Worm (Caenorhabditis elegans) whole organism, L2 larva: ENCODE results near the gene F08F8.10.

Source experiments
- F13H6.1 ChIP-seq: sonication (generic microtip); optimal IDR thresholded peaks from 2 replicates; lab custom pipeline; 2016; ENCODE audit warnings: missing genetic modification characterization, missing compliant biosample characterization
- R02D3.7 ChIP-seq: fragments of 150-350 bp; optimal IDR thresholded peaks from 2 replicates; lab custom pipeline; 2014; ENCODE audit warnings: missing biosample characterization, missing genetic modification characterization
- Y55F3AM.14 ChIP-seq: fragments of 200-800 bp; sonication (Bioruptor generic); optimal IDR thresholded peaks from 2 replicates; lab custom pipeline; 2018; ENCODE audit warnings: mild to moderate bottlenecking, missing genetic modification characterization, missing compliant biosample characterization
- alr-1 ChIP-seq: fragments of 150-350 bp; optimal IDR thresholded peaks from 2 replicates; lab custom pipeline; 2014; ENCODE audit warnings: missing biosample characterization, missing genetic modification characterization
- blmp-1 ChIP-seq: sonication (generic microtip); optimal IDR thresholded peaks from 2 replicates; lab custom pipeline; 2017; ENCODE audit warnings: missing genetic modification characterization, mild to moderate bottlenecking, missing compliant biosample characterization, antibody characterized with exemption, moderate library complexity; ENCODE audit not compliant: insufficient read depth
- ceh-16 ChIP-seq: fragments of 150-350 bp; optimal IDR thresholded peaks from 2 replicates; lab custom pipeline; 2014; ENCODE audit warnings: missing biosample characterization, missing genetic modification characterization
- ceh-82 ChIP-seq: fragments of 150-350 bp; optimal IDR thresholded peaks from 2 replicates; lab custom pipeline; 2014; ENCODE audit warnings: missing biosample characterization, missing genetic modification characterization
- crh-2 ChIP-seq: sonication (generic microtip); optimal IDR thresholded peaks from 2 replicates; lab custom pipeline; 2017; ENCODE audit warnings: missing biosample characterization, missing genetic modification characterization
- dmd-4 ChIP-seq: sonication (generic microtip); optimal IDR thresholded peaks from 2 replicates; lab custom pipeline; 2017; ENCODE audit warnings: missing biosample characterization, missing genetic modification characterization
- egl-27 ChIP-seq: sonication (generic microtip); optimal IDR thresholded peaks from 3 replicates; lab custom pipeline; 2017; ENCODE audit warnings: missing biosample characterization, missing genetic modification reagents, missing genetic modification characterization
- elt-1 ChIP-seq: fragments of 150-350 bp; optimal IDR thresholded peaks from 2 replicates; lab custom pipeline; 2014; ENCODE audit warnings: missing biosample characterization, missing genetic modification characterization
- fos-1 ChIP-seq: fragments of 150-350 bp; optimal IDR thresholded peaks from 2 replicates; lab custom pipeline; 2014; ENCODE audit warnings: missing biosample characterization, missing genetic modification characterization
- gmeb-1 ChIP-seq: fragments of 150-350 bp; optimal IDR thresholded peaks from 2 replicates; lab custom pipeline; 2014; ENCODE audit warnings: missing biosample characterization, missing genetic modification characterization
- lin-11 ChIP-seq: fragments of 150-350 bp; sonication (generic microtip); optimal IDR thresholded peaks from 2 replicates; lab custom pipeline; 2014; ENCODE audit warnings: missing biosample characterization, missing genetic modification characterization, inconsistent platforms, mixed read lengths
- lsy-2 ChIP-seq, 2 experiments: fragments of 150-350 bp in 1 of 2; sonication (generic microtip) in 1 of 2; optimal IDR thresholded peaks; 2 replicates each; lab custom pipeline; 2014 to 2017; ENCODE audit warnings: missing biosample characterization in 2 of 2, missing genetic modification characterization in 2 of 2
- mab-5 ChIP-seq: fragments of 150-350 bp; optimal IDR thresholded peaks from 2 replicates; lab custom pipeline; 2014; ENCODE audit warnings: missing biosample characterization, missing genetic modification characterization
- mbf-1 ChIP-seq: sonication (generic microtip); optimal IDR thresholded peaks from 2 replicates; lab custom pipeline; 2017; ENCODE audit warnings: missing biosample characterization, missing genetic modification characterization
- mdl-1 ChIP-seq, 2 experiments: fragments of 150-350 bp in 1 of 2; sonication (generic microtip) in 1 of 2; optimal IDR thresholded peaks; 2 replicates each; lab custom pipeline; 2017; ENCODE audit warnings: missing biosample characterization in 2 of 2, missing genetic modification characterization in 2 of 2
- nhr-10 ChIP-seq: sonication (generic microtip); optimal IDR thresholded peaks from 2 replicates; lab custom pipeline; 2017; ENCODE audit warnings: missing biosample characterization, missing genetic modification characterization
- nhr-11 ChIP-seq: fragments of 150-350 bp; optimal IDR thresholded peaks from 2 replicates; lab custom pipeline; 2014; ENCODE audit warnings: missing biosample characterization, missing genetic modification characterization
- nhr-12 ChIP-seq: fragments of 150-350 bp; optimal IDR thresholded peaks from 2 replicates; lab custom pipeline; 2014; ENCODE audit warnings: missing biosample characterization, missing genetic modification characterization
- nhr-129 ChIP-seq: fragments of 150-350 bp; optimal IDR thresholded peaks from 2 replicates; lab custom pipeline; 2014; ENCODE audit warnings: missing biosample characterization, missing genetic modification characterization
- nhr-21 ChIP-seq: fragments of 150-350 bp; optimal IDR thresholded peaks from 2 replicates; lab custom pipeline; 2014; ENCODE audit warnings: missing biosample characterization, missing genetic modification characterization
- nhr-237 ChIP-seq: fragments of 150-350 bp; optimal IDR thresholded peaks from 2 replicates; lab custom pipeline; 2014; ENCODE audit warnings: missing biosample characterization, missing genetic modification characterization
- nhr-77 ChIP-seq: fragments of 150-350 bp; optimal IDR thresholded peaks from 2 replicates; lab custom pipeline; 2014; ENCODE audit warnings: missing biosample characterization, missing genetic modification characterization
- peb-1 ChIP-seq: fragments of 150-350 bp; optimal IDR thresholded peaks from 2 replicates; lab custom pipeline; 2014; ENCODE audit warnings: missing biosample characterization, missing genetic modification characterization
- sem-4 ChIP-seq: fragments of 150-350 bp; optimal IDR thresholded peaks from 2 replicates; lab custom pipeline; 2014; ENCODE audit warnings: missing biosample characterization, missing genetic modification reagents, missing genetic modification characterization
- sma-3 ChIP-seq: sonication (generic microtip); optimal IDR thresholded peaks from 2 replicates; lab custom pipeline; 2016; ENCODE audit warnings: missing genetic modification reagents, missing genetic modification characterization, missing compliant biosample characterization
- sma-9 ChIP-seq, 2 experiments: fragments of 150-350 bp in 1 of 2; sonication (generic microtip) in 1 of 2; optimal IDR thresholded peaks; 2 replicates each; lab custom pipeline; 2014 to 2016; ENCODE audit warnings: missing genetic modification characterization in 2 of 2, mild to moderate bottlenecking in 1 of 2, missing biosample characterization in 1 of 2, missing compliant biosample characterization in 1 of 2, missing genetic modification reagents in 1 of 2, moderate library complexity in 1 of 2
- snpc-4 ChIP-seq: fragments of 150-350 bp; optimal IDR thresholded peaks from 2 replicates; lab custom pipeline; 2014; ENCODE audit warnings: missing biosample characterization, missing genetic modification characterization
- unc-39 ChIP-seq: fragments of 150-350 bp; optimal IDR thresholded peaks from 2 replicates; lab custom pipeline; 2014; ENCODE audit warnings: missing biosample characterization, missing genetic modification characterization
- unc-62 ChIP-seq: fragments of 150-350 bp; optimal IDR thresholded peaks from 2 replicates; lab custom pipeline; 2014; ENCODE audit warnings: missing biosample characterization, missing genetic modification reagents, missing genetic modification characterization
- zag-1 ChIP-seq: fragments of 150-350 bp; optimal IDR thresholded peaks from 2 replicates; lab custom pipeline; 2014; ENCODE audit warnings: missing biosample characterization, missing genetic modification characterization
- ztf-1 ChIP-seq: fragments of 200-800 bp; sonication (Bioruptor generic); conservative IDR thresholded peaks from 2 replicates; pipeline ENCODE4 v1.3.6; 2022; ENCODE audit warnings: missing genetic modification characterization, missing compliant biosample characterization
- ztf-4 ChIP-seq: fragments of 150-350 bp; optimal IDR thresholded peaks from 2 replicates; lab custom pipeline; 2014; ENCODE audit warnings: missing biosample characterization, missing genetic modification characterization

Gene F08F8.10

DNA sequence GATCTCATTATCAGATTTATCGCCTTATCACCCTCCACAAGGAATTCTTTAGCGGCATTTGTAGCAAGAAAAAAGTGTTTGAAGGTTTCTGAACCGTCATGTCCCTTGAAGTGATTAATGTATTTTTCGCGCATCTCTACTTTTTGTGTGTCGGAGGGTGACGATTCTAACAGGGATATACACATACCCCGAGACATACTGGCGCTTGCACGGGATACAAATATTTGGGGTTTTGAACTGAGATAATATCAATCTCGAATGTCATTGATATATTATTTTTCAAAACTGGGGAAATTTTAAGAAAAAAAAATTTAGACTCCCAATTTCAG, 51.6 kb downstream of the F08F8.10 start:
- TF ChIP-seq sma-9 (GFP tag; optimal IDR thresholded peaks at IDR 0.05; lab: Kevin White, UChicago) (peak; percentile 37), sma-9 (tag; optimal IDR thresholded peaks at IDR 0.05; lab: Kevin White, UChicago) (no peak), sma-3 (GFP tag; lab: Kevin White, UChicago) (peak; percentile 93), fos-1 (tag; lab: Kevin White, UChicago) (peak; percentile 19), nhr-21 (tag; lab: Kevin White, UChicago) (peak; percentile 73), zag-1 (no peak), egl-27 (tag; lab: Kevin White, UChicago) (peak; percentile 9), blmp-1 (no peak)

DNA sequence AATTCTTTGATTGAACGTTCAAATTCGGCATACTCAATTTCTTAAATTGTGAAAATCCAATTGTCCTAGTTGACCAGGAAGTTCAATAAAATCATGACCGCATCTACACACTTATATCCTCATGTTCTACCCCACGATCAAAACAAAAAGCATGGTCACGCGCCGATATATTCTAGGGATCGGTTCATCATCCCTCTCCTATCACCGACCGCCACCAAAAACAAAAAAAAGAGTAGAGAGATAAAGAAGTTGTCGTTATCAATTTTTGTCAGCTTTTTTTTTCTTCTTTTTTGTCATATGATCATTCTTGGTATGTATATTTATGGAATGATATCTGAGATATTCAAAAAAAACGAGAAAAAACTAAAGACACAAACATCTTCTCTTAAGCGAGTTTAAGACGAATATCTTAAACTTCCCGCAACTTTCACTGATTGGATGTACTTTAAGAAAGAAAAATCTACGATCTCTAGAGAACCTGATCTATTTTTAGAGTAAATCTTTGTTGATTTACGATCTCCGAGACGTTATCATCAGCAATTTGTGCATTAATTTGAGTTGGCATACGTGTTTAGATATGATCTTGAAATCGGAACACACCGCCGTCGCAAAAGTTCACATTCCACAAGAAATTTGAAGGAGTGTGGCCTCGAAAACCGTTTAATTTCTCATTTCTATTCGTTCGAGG, 52.1 kb downstream of the F08F8.10 start:
- TF ChIP-seq ztf-4 (tag; lab: Kevin White, UChicago), result no peak
- TF ChIP-seq nhr-237, result no peak
- TF ChIP-seq R02D3.7 (tag; lab: Kevin White, UChicago), result no peak
- no peak for TF ChIP-seq mab-5 (tag; lab: Kevin White, UChicago)
- TF ChIP-seq nhr-10 (tag; lab: Kevin White, UChicago), result no peak
- peak; percentile 26 for TF ChIP-seq blmp-1
- TF ChIP-seq Y55F3AM.14 (GFP tag; lab: Kevin White, UChicago), result no peak
- TF ChIP-seq mbf-1 (tag; lab: Kevin White, UChicago), result no peak
- peak; percentile 5 for TF ChIP-seq nhr-129 (tag; lab: Kevin White, UChicago)
- no peak for TF ChIP-seq ceh-82
- TF ChIP-seq snpc-4 (tag; lab: Kevin White, UChicago), result no peak
- peak in 1 of 2 experiments; percentile 33 for TF ChIP-seq lsy-2 (tag; optimal IDR thresholded peaks at IDR 0.05; lab: Kevin White, UChicago)
- peak; percentile 61 for TF ChIP-seq nhr-21 (tag; lab: Kevin White, UChicago)
- TF ChIP-seq elt-1 (tag; lab: Kevin White, UChicago), result peak; percentile 85
- no peak for TF ChIP-seq crh-2 (tag; lab: Kevin White, UChicago)
- no peak for TF ChIP-seq dmd-4
- no peak for TF ChIP-seq alr-1 (tag; lab: Kevin White, UChicago)
- no peak for TF ChIP-seq sem-4 (tag; lab: Kevin White, UChicago)
- peak; percentile 61 for TF ChIP-seq sma-3 (GFP tag; lab: Kevin White, UChicago)
- TF ChIP-seq ztf-1 (GFP tag; lab: Robert Waterston, UW), result no peak
- no peak for TF ChIP-seq unc-62 (GFP tag; lab: Kevin White, UChicago)
- TF ChIP-seq nhr-11 (tag; lab: Kevin White, UChicago), result no peak
- no peak for TF ChIP-seq unc-39
- TF ChIP-seq lin-11 (tag; lab: Kevin White, UChicago), result no peak
- TF ChIP-seq nhr-12 (tag; lab: Kevin White, UChicago), result no peak
- peak; percentile 27 for TF ChIP-seq gmeb-1
- TF ChIP-seq egl-27 (tag; lab: Kevin White, UChicago), result no peak
- TF ChIP-seq sma-9 (GFP tag; optimal IDR thresholded peaks at IDR 0.05; lab: Kevin White, UChicago), result peak; percentile 34
- TF ChIP-seq sma-9 (tag; optimal IDR thresholded peaks at IDR 0.05; lab: Kevin White, UChicago), result no peak
- TF ChIP-seq ceh-16 (tag; lab: Kevin White, UChicago), result no peak
- TF ChIP-seq nhr-77 (tag; lab: Kevin White, UChicago), result no peak
- TF ChIP-seq mdl-1 (tag; optimal IDR thresholded peaks at IDR 0.05; lab: Kevin White, UChicago), result peak in 1 of 2 experiments; percentile 22
- TF ChIP-seq peb-1 (tag; lab: Kevin White, UChicago), result no peak
- TF ChIP-seq F13H6.1 (tag; lab: Kevin White, UChicago), result no peak
